Worm (Caenorhabditis elegans): Measurements from ENCODE around the gene dao-6.
A peak's percentile ranks its signal among the peaks of the same experiment; 100 is the strongest.

dao-6 gene

DNA sequence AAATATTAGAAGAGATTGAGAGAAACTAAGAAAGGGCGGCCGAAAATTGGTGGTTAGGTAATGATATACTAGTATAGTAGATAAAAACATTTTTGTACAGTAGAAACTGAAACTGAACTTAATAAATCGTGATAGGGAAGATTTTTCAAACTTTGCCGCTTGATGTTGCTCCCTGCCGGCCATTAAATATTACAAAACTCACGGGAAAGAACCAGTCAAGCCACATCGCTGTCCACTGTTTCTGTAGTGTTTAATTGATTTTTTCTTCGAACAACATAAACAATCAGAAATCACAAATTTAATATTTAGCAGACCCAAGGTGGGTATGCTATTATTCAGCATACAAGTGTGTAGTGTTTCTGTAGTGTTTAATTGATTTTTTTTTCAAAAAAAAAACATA, 15.1 kb upstream of the dao-6 start, which contains the start of gene T05G5.5:
TSS of gene T05G5.5 (minus strand) at position 359 of the 400 bp plus-strand sequence.
- TF ChIP-seq ceh-82 (tag; optimal IDR thresholded peaks at IDR 0.05): no peak
- TF ChIP-seq mdl-1 (tag; optimal IDR thresholded peaks at IDR 0.05): no peak
- no peak for TF ChIP-seq zag-1 (tag; optimal IDR thresholded peaks at IDR 0.05)
- no peak for TF ChIP-seq sma-9 (GFP tag; optimal IDR thresholded peaks at IDR 0.05)
- no peak for TF ChIP-seq sma-9 (tag; optimal IDR thresholded peaks at IDR 0.05)

- TF ChIP-seq nhr-237 (tag; optimal IDR thresholded peaks at IDR 0.05) (no peak), ceh-16 (tag; optimal IDR thresholded peaks at IDR 0.05) (no peak), nhr-6 (tag; optimal IDR thresholded peaks at IDR 0.05) (no peak), gmeb-1 (tag; optimal IDR thresholded peaks at IDR 0.05) (no peak), zag-1 (tag; optimal IDR thresholded peaks at IDR 0.05) (no peak), lsy-2 (tag; optimal IDR thresholded peaks at IDR 0.05) (no peak)
These were observed 12.7 kb upstream of the dao-6 start, which contains the start of gene T05G5.4 for ce11 chrIII:9748694-9749093. T05G5.4 (plus strand) TSS chrIII:9748934.

ce11 chrIII:9747133-9747532, 11.1 kb upstream of the dao-6 start, which contains the start of the genes iff-1 and cdk-1:
iff-1 (minus strand) TSS chrIII:9747193.
cdk-1 (plus strand) TSS chrIII:9747472.
- TF ChIP-seq ztf-11 (tag; optimal IDR thresholded peaks at IDR 0.05) (no peak), C34F6.9 (tag; optimal IDR thresholded peaks at IDR 0.05) (peak; percentile 32), gmeb-1 (tag; optimal IDR thresholded peaks at IDR 0.05) (peak; percentile 83), nhr-129 (tag; optimal IDR thresholded peaks at IDR 0.05) (peak; percentile 78), unc-55 (GFP tag; optimal IDR thresholded peaks at IDR 0.05) (peak; percentile 77), lsy-2 (tag; optimal IDR thresholded peaks at IDR 0.05) (peak in 1 of 2 experiments; percentile 66), lin-13 (GFP tag; optimal IDR thresholded peaks at IDR 0.05) (peak; percentile 0), lin-11 (tag; optimal IDR thresholded peaks at IDR 0.05) (no peak), fos-1 (tag; optimal IDR thresholded peaks at IDR 0.05) (peak; percentile 25)

ce11 chrIII:9746665-9747064, 10.7 kb upstream of the dao-6 start:
- no peak for TF ChIP-seq nhr-25 (tag; optimal IDR thresholded peaks at IDR 0.05)
- TF ChIP-seq dmd-4 (tag; optimal IDR thresholded peaks at IDR 0.05): no peak
- no peak for TF ChIP-seq nhr-237 (tag; optimal IDR thresholded peaks at IDR 0.05)
- TF ChIP-seq Y55F3AM.14 (GFP tag; optimal IDR thresholded peaks at IDR 0.05): no peak
- TF ChIP-seq nhr-23 (tag; optimal IDR thresholded peaks at IDR 0.05): no peak
- TF ChIP-seq mbf-1 (tag; optimal IDR thresholded peaks at IDR 0.05): no peak
- no peak for TF ChIP-seq ztf-11 (tag; optimal IDR thresholded peaks at IDR 0.05)
- TF ChIP-seq ceh-16 (tag; optimal IDR thresholded peaks at IDR 0.05): no peak
- TF ChIP-seq aly-2 (tag; optimal IDR thresholded peaks at IDR 0.05): no peak
- TF ChIP-seq lin-11 (tag; optimal IDR thresholded peaks at IDR 0.05): no peak
- TF ChIP-seq mab-5 (tag; optimal IDR thresholded peaks at IDR 0.05): no peak

ce11 chrIII:9745333-9745897, 9.4 kb upstream of the dao-6 start:
- TF ChIP-seq ZK546.5 (tag; optimal IDR thresholded peaks at IDR 0.05): no peak

ce11 chrIII:9744525-9744924, 8.5 kb upstream of the dao-6 start:
- TF ChIP-seq elt-3 (tag; optimal IDR thresholded peaks at IDR 0.05) (no peak), sma-9 (GFP tag; optimal IDR thresholded peaks at IDR 0.05) (peak; percentile 10), sma-9 (tag; optimal IDR thresholded peaks at IDR 0.05) (no peak), sma-3 (GFP tag; optimal IDR thresholded peaks at IDR 0.05) (no peak), peb-1 (tag; optimal IDR thresholded peaks at IDR 0.05) (no peak), egl-27 (tag; optimal IDR thresholded peaks at IDR 0.05) (no peak), unc-55 (GFP tag; optimal IDR thresholded peaks at IDR 0.05) (no peak), ceh-82 (tag; optimal IDR thresholded peaks at IDR 0.05) (no peak), nhr-129 (tag; optimal IDR thresholded peaks at IDR 0.05) (peak; percentile 59), F13H6.1 (tag; optimal IDR thresholded peaks at IDR 0.05) (peak; percentile 72), lsy-2 (tag; optimal IDR thresholded peaks at IDR 0.05) (peak in 1 of 2 experiments; percentile 16), Y55F3AM.14 (GFP tag; optimal IDR thresholded peaks at IDR 0.05) (no peak), C34F6.9 (tag; optimal IDR thresholded peaks at IDR 0.05) (peak; percentile 41)

- TF ChIP-seq ama-1 (optimal IDR thresholded peaks at IDR 0.05) (no peak), nhr-237 (tag; optimal IDR thresholded peaks at IDR 0.05) (no peak)
These were observed 7.2 kb upstream of the dao-6 start, which contains the start of gene T05G5.1 for ce11 chrIII:9743239-9743638. T05G5.1 (minus strand) TSS chrIII:9743339.

All from whole organism, L2 larva.